Worm (Caenorhabditis elegans) whole organism, L4 larva: ENCODE data around the gene D1005.6.

Experiments used
- D1046.2 ChIP-seq: fragments of 200-800 bp; sonication (Bioruptor generic); IDR thresholded peaks from 2 replicates; pipeline ENCODE4 v1.3.6; 2022; ENCODE audit warnings: missing genetic modification characterization, missing compliant biosample characterization
- F44E2.7 ChIP-seq: fragments of 200-800 bp; sonication (Bioruptor generic); IDR thresholded peaks from 2 replicates; pipeline ENCODE4 v2.1.2; 2022; ENCODE audit warnings: missing genetic modification characterization, missing compliant biosample characterization
- R02D3.7 ChIP-seq: fragments of 150-350 bp; sonication (generic microtip); optimal IDR thresholded peaks from 3 replicates; lab custom pipeline; 2014; ENCODE audit warnings: missing biosample characterization, missing genetic modification characterization
- T26A8.4 ChIP-seq: fragments of 200-800 bp; sonication (Bioruptor generic); IDR thresholded peaks from 2 replicates; pipeline ENCODE4 v1.3.6; 2022; ENCODE audit warnings: missing genetic modification characterization, missing compliant biosample characterization
- Y105C5A.15 ChIP-seq: fragments of 200-800 bp; sonication (Bioruptor generic); IDR thresholded peaks from 2 replicates; pipeline ENCODE4 v1.3.6; 2022; ENCODE audit warnings: missing genetic modification characterization, missing compliant biosample characterization
- aha-1 ChIP-seq: fragments of 150-350 bp; peaks from one replicate; lab custom pipeline; 2014; ENCODE audit warnings: missing biosample characterization, missing genetic modification characterization
- aly-2 ChIP-seq: sonication (generic microtip); optimal IDR thresholded peaks from 2 replicates; lab custom pipeline; 2018; ENCODE audit warnings: missing biosample characterization, missing genetic modification characterization
- ceh-20 ChIP-seq: fragments of 200-800 bp; sonication (Bioruptor generic); IDR thresholded peaks from 2 replicates; pipeline ENCODE4 v1.3.6; 2022; ENCODE audit warnings: missing genetic modification reagents, missing genetic modification characterization, missing compliant biosample characterization
- ceh-32 ChIP-seq: sonication (generic microtip); optimal IDR thresholded peaks from 2 replicates; lab custom pipeline; 2016; ENCODE audit warnings: mild to moderate bottlenecking, missing genetic modification characterization, missing compliant biosample characterization; ENCODE audit not compliant: poor library complexity
- ceh-62 ChIP-seq: sonication (generic microtip); optimal IDR thresholded peaks from 2 replicates; lab custom pipeline; 2017; ENCODE audit warnings: missing biosample characterization, missing genetic modification characterization
- ceh-82 ChIP-seq: sonication (generic microtip); optimal IDR thresholded peaks from 2 replicates; lab custom pipeline; 2017; ENCODE audit warnings: missing biosample characterization, missing genetic modification characterization
- ces-1 ChIP-seq: fragments of 150-350 bp; sonication (generic microtip); optimal IDR thresholded peaks from 4 replicates; lab custom pipeline; 2014; ENCODE audit warnings: missing biosample characterization, missing genetic modification reagents, missing genetic modification characterization
- cey-2 ChIP-seq: sonication (generic microtip); optimal IDR thresholded peaks from 3 replicates; lab custom pipeline; 2017; ENCODE audit warnings: missing genetic modification characterization, mild to moderate bottlenecking, missing compliant biosample characterization, antibody characterized with exemption, borderline replicate concordance; ENCODE audit not compliant: insufficient read depth
- daf-12 ChIP-seq: fragments of 150-350 bp; optimal IDR thresholded peaks from 2 replicates; lab custom pipeline; 2014; ENCODE audit warnings: missing biosample characterization, missing genetic modification reagents, missing genetic modification characterization
- daf-16 ChIP-seq, 3 experiments: sonication (generic microtip); optimal IDR thresholded peaks; 2 replicates each; lab custom pipeline; 2016 to 2017; ENCODE audit warnings: missing genetic modification characterization in 3 of 3, missing genetic modification reagents in 3 of 3, mild to moderate bottlenecking in 2 of 3, missing compliant biosample characterization in 2 of 3, missing biosample characterization in 1 of 3, moderate library complexity in 1 of 3
- daf-8 ChIP-seq: fragments of 200-800 bp; sonication (Bioruptor generic); IDR thresholded peaks from 2 replicates; pipeline ENCODE4 v1.3.6; 2022; ENCODE audit warnings: missing genetic modification characterization, missing compliant biosample characterization
- dmd-6 ChIP-seq: fragments of 200-800 bp; sonication (Bioruptor generic); IDR thresholded peaks from 2 replicates; pipeline ENCODE4 v1.3.6; 2022; ENCODE audit warnings: missing genetic modification reagents, missing genetic modification characterization, missing compliant biosample characterization
- duxl-1 ChIP-seq: sonication (generic microtip); optimal IDR thresholded peaks from 2 replicates; lab custom pipeline; 2016; ENCODE audit warnings: mild to moderate bottlenecking, missing genetic modification characterization, moderate library complexity, missing compliant biosample characterization; ENCODE audit not compliant: poor library complexity
- fkh-10 ChIP-seq: fragments of 150-350 bp; optimal IDR thresholded peaks from 2 replicates; lab custom pipeline; 2014; ENCODE audit warnings: missing biosample characterization, missing genetic modification reagents, missing genetic modification characterization
- hif-1 ChIP-seq, 2 experiments: sonication (generic microtip); optimal IDR thresholded peaks; 2 replicates each; lab custom pipeline; 2016 to 2017; ENCODE audit warnings: missing compliant biosample characterization in 2 of 2, missing genetic modification characterization in 2 of 2, missing genetic modification reagents in 2 of 2, missing genotype in 2 of 2, mild to moderate bottlenecking in 1 of 2
- hlh-11 ChIP-seq: fragments of 200-800 bp; sonication (Bioruptor generic); optimal IDR thresholded peaks from 2 replicates; lab custom pipeline; 2018; ENCODE audit warnings: mild to moderate bottlenecking, missing genetic modification characterization, missing compliant biosample characterization
- hmg-1.1 ChIP-seq: fragments of 200-800 bp; sonication (Bioruptor generic); IDR thresholded peaks from 2 replicates; pipeline ENCODE4 v1.3.6; 2022; ENCODE audit warnings: missing genetic modification reagents, missing genetic modification characterization, missing compliant biosample characterization
- jun-1 ChIP-seq: fragments of 150-350 bp; optimal IDR thresholded peaks from 2 replicates; lab custom pipeline; 2014; ENCODE audit warnings: missing biosample characterization, missing genetic modification reagents, missing genetic modification characterization
- lim-7 ChIP-seq: fragments of 200-800 bp; sonication (Bioruptor generic); IDR thresholded peaks from 2 replicates; pipeline ENCODE4 v1.3.6; 2022; ENCODE audit warnings: missing genetic modification characterization, missing compliant biosample characterization
- lin-15B ChIP-seq: fragments of 150-350 bp; sonication (generic microtip); optimal IDR thresholded peaks from 3 replicates; lab custom pipeline; 2014; ENCODE audit warnings: missing biosample characterization, missing genetic modification characterization
- lin-29 ChIP-seq: fragments of 200-800 bp; sonication (Bioruptor generic); IDR thresholded peaks from 2 replicates; pipeline ENCODE4 v1.3.6; 2022; ENCODE audit warnings: missing genetic modification reagents, missing genetic modification characterization, missing compliant biosample characterization
- lin-38 ChIP-seq: fragments of 200-800 bp; sonication (Bioruptor generic); IDR thresholded peaks from 2 replicates; pipeline ENCODE4 v1.3.6; 2022; ENCODE audit warnings: missing genetic modification reagents, missing genetic modification characterization, missing compliant biosample characterization
- lir-3 ChIP-seq: sonication (generic microtip); optimal IDR thresholded peaks from 2 replicates; lab custom pipeline; 2016; ENCODE audit warnings: mild to moderate bottlenecking, missing genetic modification characterization, missing compliant biosample characterization
- lsy-2 ChIP-seq, 2 experiments: fragments of 150-350 bp in 1 of 2; sonication (generic microtip) in 1 of 2; optimal IDR thresholded peaks; 2 replicates each; lab custom pipeline; 2014 to 2017; ENCODE audit warnings: missing biosample characterization in 2 of 2, missing genetic modification characterization in 2 of 2
- madf-5 ChIP-seq, 2 experiments: fragments of 200-800 bp; sonication (Bioruptor generic); IDR thresholded peaks; 2 replicates each; pipeline ENCODE4 v1.3.6; 2022; ENCODE audit warnings: missing compliant biosample characterization in 2 of 2, missing genetic modification characterization in 2 of 2
- mdt-29 ChIP-seq: fragments of 200-800 bp; sonication (Bioruptor generic); IDR thresholded peaks from 2 replicates; pipeline ENCODE4 v1.3.6; 2022; ENCODE audit warnings: missing genetic modification reagents, missing genetic modification characterization, missing compliant biosample characterization
- mxl-2 ChIP-seq: fragments of 200-800 bp; sonication (Bioruptor generic); conservative IDR thresholded peaks from 2 replicates; pipeline ENCODE4 v1.3.6; 2022; ENCODE audit warnings: missing genetic modification reagents, missing genetic modification characterization, missing compliant biosample characterization
- mxl-3 ChIP-seq: fragments of 200-800 bp; sonication (Bioruptor generic); optimal IDR thresholded peaks from 2 replicates; lab custom pipeline; 2018; ENCODE audit warnings: mild to moderate bottlenecking, missing genetic modification characterization, missing compliant biosample characterization
- nhr-102 ChIP-seq: sonication (generic microtip); optimal IDR thresholded peaks from 2 replicates; lab custom pipeline; 2016; ENCODE audit warnings: mild to moderate bottlenecking, missing genetic modification characterization, moderate library complexity, missing compliant biosample characterization
- nhr-28 ChIP-seq: fragments of 150-350 bp; optimal IDR thresholded peaks from 2 replicates; lab custom pipeline; 2014; ENCODE audit warnings: missing biosample characterization, missing genetic modification characterization
- nhr-41 ChIP-seq: fragments of 200-800 bp; sonication (Bioruptor generic); IDR thresholded peaks from 2 replicates; pipeline ENCODE4 v1.3.6; 2022; ENCODE audit warnings: missing genetic modification reagents, missing genetic modification characterization, missing compliant biosample characterization
- nhr-48 ChIP-seq: sonication (generic microtip); optimal IDR thresholded peaks from 2 replicates; lab custom pipeline; 2016; ENCODE audit warnings: mild to moderate bottlenecking, missing genetic modification characterization, missing compliant biosample characterization
- nhr-76 ChIP-seq: fragments of 150-350 bp; optimal IDR thresholded peaks from 2 replicates; lab custom pipeline; 2014; ENCODE audit warnings: missing biosample characterization, missing genetic modification characterization
- php-3 ChIP-seq: fragments of 200-800 bp; sonication (Bioruptor generic); IDR thresholded peaks from 2 replicates; pipeline ENCODE4 v1.3.6; 2022; ENCODE audit warnings: missing genetic modification reagents, missing genetic modification characterization, missing compliant biosample characterization
- saeg-2 ChIP-seq: fragments of 200-800 bp; sonication (Bioruptor generic); IDR thresholded peaks from 2 replicates; pipeline ENCODE4 v1.3.6; 2022; ENCODE audit warnings: missing genetic modification reagents, missing genetic modification characterization, missing compliant biosample characterization
- set-16 ChIP-seq: fragments of 200-800 bp; sonication (Bioruptor generic); IDR thresholded peaks from 2 replicates; pipeline ENCODE4 v1.3.6; 2022; ENCODE audit warnings: missing genetic modification reagents, missing genetic modification characterization, missing compliant biosample characterization
- spr-3 ChIP-seq: fragments of 200-800 bp; sonication (Bioruptor generic); optimal IDR thresholded peaks from 2 replicates; lab custom pipeline; 2018; ENCODE audit warnings: mild to moderate bottlenecking, missing genetic modification characterization, missing compliant biosample characterization
- tag-97 ChIP-seq: fragments of 200-800 bp; sonication (Bioruptor generic); IDR thresholded peaks from 2 replicates; pipeline ENCODE4 v1.3.6; 2022; ENCODE audit warnings: missing genetic modification characterization, missing compliant biosample characterization
- tra-1 ChIP-seq: fragments of 200-800 bp; sonication (Bioruptor generic); IDR thresholded peaks from 2 replicates; pipeline ENCODE4 v1.3.6; 2022; ENCODE audit warnings: missing genetic modification reagents, missing genetic modification characterization, missing compliant biosample characterization
- unc-130 ChIP-seq: sonication (generic microtip); optimal IDR thresholded peaks from 2 replicates; lab custom pipeline; 2016; ENCODE audit warnings: missing genetic modification reagents, missing genetic modification characterization, missing compliant biosample characterization
- unc-39 ChIP-seq: sonication (generic microtip); optimal IDR thresholded peaks from 2 replicates; lab custom pipeline; 2017; ENCODE audit warnings: missing biosample characterization, missing genetic modification characterization
- vab-7 ChIP-seq: fragments of 200-800 bp; sonication (Bioruptor generic); IDR thresholded peaks from 2 replicates; pipeline ENCODE4 v1.3.6; 2022; ENCODE audit warnings: missing genetic modification reagents, missing genetic modification characterization, missing compliant biosample characterization
- zag-1 ChIP-seq: fragments of 150-350 bp; optimal IDR thresholded peaks from 2 replicates; lab custom pipeline; 2014; ENCODE audit warnings: missing biosample characterization, missing genetic modification characterization
- zfp-3 ChIP-seq: fragments of 200-800 bp; sonication (Bioruptor generic); conservative IDR thresholded peaks from 2 replicates; pipeline ENCODE4 v1.3.6; 2022; ENCODE audit warnings: missing genetic modification reagents, missing genetic modification characterization, missing compliant biosample characterization
- zip-2 ChIP-seq: fragments of 150-350 bp; optimal IDR thresholded peaks from 2 replicates; lab custom pipeline; 2014; ENCODE audit warnings: missing biosample characterization, missing genetic modification characterization

The D1005.6 gene

ce11 chrX:1446593-1447141, 17.9 kb downstream of the D1005.6 start, which contains the start of gene zfp-3 (continued):
- TF ChIP-seq zip-2 (no peak), ceh-82 (tag; lab: Kevin White, UChicago) (no peak), mdt-29 (GFP tag; lab: Robert Waterston, UW) (peak; percentile 76), hmg-1.1 (GFP tag; lab: Robert Waterston, UW) (peak; percentile 96), fkh-10 (peak; percentile 95), php-3 (GFP tag; lab: Robert Waterston, UW) (0 out of 2 replicates have a peak, but pooled peaks have one; percentile 44), cey-2 (no peak), lin-15B (no peak), zfp-3 (GFP tag; lab: Robert Waterston, UW) (peak; percentile 71; the same call in 1 of the 2 replicates), duxl-1 (tag; lab: Kevin White, UChicago) (peak; percentile 87), nhr-41 (peak; percentile 83), ces-1 (GFP tag; lab: Kevin White, UChicago) (peak; percentile 2), tag-97 (GFP tag; lab: Robert Waterston, UW) (no peak), spr-3 (GFP tag; lab: Kevin White, UChicago) (peak; percentile 6), hif-1 (tag; optimal IDR thresholded peaks at IDR 0.05; lab: Kevin White, UChicago) (peak; percentile 52 to 95), mxl-2 (no peak), madf-5 (GFP tag; IDR thresholded peaks at IDR 0.05; lab: Robert Waterston, UW) (no peak), aly-2 (tag; lab: Kevin White, UChicago) (no peak), saeg-2 (peak; percentile 74; the same call in 1 of the 2 replicates), ceh-32 (tag; lab: Kevin White, UChicago) (peak; percentile 49), R02D3.7 (tag; lab: Kevin White, UChicago) (no peak), jun-1 (tag; lab: Kevin White, UChicago) (peak; percentile 89), mxl-3 (peak; percentile 90), lir-3 (tag; lab: Kevin White, UChicago) (peak; percentile 45), F44E2.7 (no peak), nhr-76 (no peak), vab-7 (GFP tag; lab: Robert Waterston, UW) (peak; percentile 43; the same call in 1 of the 2 replicates), lim-7 (GFP tag; lab: Robert Waterston, UW) (no peak), daf-16 (GFP tag; optimal IDR thresholded peaks at IDR 0.05; lab: Kevin White, UChicago) (peak; percentile 62 to 79), daf-16 (tag; optimal IDR thresholded peaks at IDR 0.05; lab: Kevin White, UChicago) (peak; percentile 88), aha-1 (tag; lab: Kevin White, UChicago) (peak; percentile 100), nhr-28 (tag; lab: Kevin White, UChicago) (peak; percentile 82), unc-39 (no peak), dmd-6 (GFP tag; lab: Robert Waterston, UW) (peak; percentile 91), zag-1 (tag; lab: Kevin White, UChicago) (peak; percentile 58), set-16 (GFP tag; lab: Robert Waterston, UW) (peak; percentile 91), tra-1 (peak; percentile 81), daf-12 (no peak), hlh-11 (tag; lab: Kevin White, UChicago) (peak; percentile 99), Y105C5A.15 (0 out of 2 replicates have a peak, but pooled peaks have one; percentile 31), ceh-20 (GFP tag; lab: Robert Waterston, UW) (peak; percentile 94), daf-8 (GFP tag; lab: Robert Waterston, UW) (no peak), T26A8.4 (GFP tag; lab: Robert Waterston, UW) (peak; percentile 87), lin-29 (no peak), nhr-102 (tag; lab: Kevin White, UChicago) (peak; percentile 86), D1046.2 (GFP tag; lab: Robert Waterston, UW) (no peak), unc-130 (GFP tag; lab: Kevin White, UChicago) (no peak), lin-38 (GFP tag; lab: Robert Waterston, UW) (peak; percentile 78), lsy-2 (tag; optimal IDR thresholded peaks at IDR 0.05; lab: Kevin White, UChicago) (peak; percentile 81 to 93), ceh-62 (tag; lab: Kevin White, UChicago) (no peak), nhr-48 (peak; percentile 85)
